Fruit fly (Drosophila melanogaster) whole organism, embryonic: Measurements from ENCODE around the gene CG15445.

ENCODE experiments used
- Asciz ChIP-seq: fragments of 200-800 bp; sonication (Bioruptor generic); optimal IDR thresholded peaks from 2 replicates; lab custom pipeline; 2017; ENCODE audit warnings: missing biosample characterization, mild to moderate bottlenecking, missing genetic modification characterization, missing genetic modification reagents
- B-H2 ChIP-seq: fragments of 200-800 bp; sonication (Bioruptor generic); optimal IDR thresholded peaks from 2 replicates; lab custom pipeline; 2018; ENCODE audit warnings: missing biosample characterization, mild to moderate bottlenecking, missing genetic modification characterization
- BEAF-32 ChIP-seq: fragments of 200-800 bp; sonication (Bioruptor generic); optimal IDR thresholded peaks from 3 replicates; lab custom pipeline; 2017; ENCODE audit warnings: missing biosample characterization, missing genetic modification characterization, mild to moderate bottlenecking, moderate library complexity, missing genetic modification reagents
- BtbVII ChIP-seq: fragments of 200-800 bp; sonication (Bioruptor generic); optimal IDR thresholded peaks from 3 replicates; lab custom pipeline; 2017; ENCODE audit warnings: missing biosample characterization, mild to moderate bottlenecking, missing genetic modification characterization
- CG10209 ChIP-seq: fragments of 200-800 bp; sonication (Bioruptor generic); optimal IDR thresholded peaks from 3 replicates; lab custom pipeline; 2017; ENCODE audit warnings: missing biosample characterization, mild to moderate bottlenecking, missing genetic modification characterization, missing genetic modification reagents
- CG10462 ChIP-seq: fragments of 200-800 bp; sonication (Bioruptor generic); optimal IDR thresholded peaks from 2 replicates; lab custom pipeline; 2016; ENCODE audit warnings: missing biosample characterization, missing genetic modification characterization
- CG10565 ChIP-seq: fragments of 200-800 bp; sonication (Bioruptor generic); optimal IDR thresholded peaks from 3 replicates; lab custom pipeline; 2016; ENCODE audit warnings: missing biosample characterization, mild to moderate bottlenecking, missing genetic modification characterization
- CG11695 ChIP-seq: fragments of 200-800 bp; sonication (Bioruptor generic); IDR thresholded peaks from 3 replicates; pipeline ENCODE4 v1.3.6; 2022; ENCODE audit warnings: missing biosample characterization, missing genetic modification characterization
- CG12104 ChIP-seq: fragments of 200-800 bp; sonication (Bioruptor generic); optimal IDR thresholded peaks from 3 replicates; lab custom pipeline; 2016; ENCODE audit warnings: missing biosample characterization, missing genetic modification characterization
- CG15269 ChIP-seq: fragments of 200-800 bp; sonication (Bioruptor generic); optimal IDR thresholded peaks from 2 replicates; lab custom pipeline; 2018; ENCODE audit warnings: missing biosample characterization, mild to moderate bottlenecking, missing genetic modification characterization, moderate library complexity
- CG1602 ChIP-seq: fragments of 200-800 bp; sonication (Bioruptor generic); optimal IDR thresholded peaks from 3 replicates; lab custom pipeline; 2016; ENCODE audit warnings: missing biosample characterization, missing genetic modification characterization
- CG16779 ChIP-seq: fragments of 200-800 bp; sonication (Bioruptor generic); IDR thresholded peaks from 2 replicates; pipeline ENCODE4 v1.3.6; 2022; ENCODE audit warnings: missing biosample characterization, missing genetic modification characterization
- CG18262 ChIP-seq: fragments of 200-800 bp; optimal IDR thresholded peaks from 3 replicates; lab custom pipeline; 2019; ENCODE audit warnings: missing biosample characterization, mild to moderate bottlenecking, missing genetic modification characterization, moderate library complexity
- CG2116 ChIP-seq: fragments of 200-800 bp; sonication (Bioruptor generic); optimal IDR thresholded peaks from 3 replicates; lab custom pipeline; 2018; ENCODE audit warnings: missing biosample characterization, mild to moderate bottlenecking, missing genetic modification characterization
- CG2202 ChIP-seq: fragments of 200-800 bp; sonication (Bioruptor generic); optimal IDR thresholded peaks from 2 replicates; lab custom pipeline; 2018; ENCODE audit warnings: missing biosample characterization, mild to moderate bottlenecking, missing genetic modification characterization
- CG2875 ChIP-seq: fragments of 200-800 bp; sonication (Bioruptor generic); optimal IDR thresholded peaks from 2 replicates; lab custom pipeline; 2017; ENCODE audit warnings: missing biosample characterization, mild to moderate bottlenecking, missing genetic modification characterization, missing genetic modification reagents
- CG30403 ChIP-seq: fragments of 200-800 bp; sonication (Bioruptor generic); optimal IDR thresholded peaks from 3 replicates; lab custom pipeline; 2016; ENCODE audit warnings: missing biosample characterization, missing genetic modification characterization
- CG3163 ChIP-seq: fragments of 200-800 bp; sonication (Bioruptor generic); optimal IDR thresholded peaks from 3 replicates; lab custom pipeline; 2016; ENCODE audit warnings: missing biosample characterization, missing genetic modification characterization
- CG3847 ChIP-seq: fragments of 200-800 bp; sonication (Bioruptor generic); IDR thresholded peaks from 2 replicates; pipeline ENCODE4 v1.3.6; 2022; ENCODE audit warnings: missing biosample characterization, missing genetic modification characterization
- CG4404 ChIP-seq: fragments of 200-800 bp; sonication (Bioruptor generic); IDR thresholded peaks from 2 replicates; pipeline ENCODE4 v1.3.6; 2022; ENCODE audit warnings: missing biosample characterization, missing genetic modification characterization
- CG5245 ChIP-seq: fragments of 200-800 bp; sonication (Bioruptor generic); optimal IDR thresholded peaks from 3 replicates; lab custom pipeline; 2016; ENCODE audit warnings: missing biosample characterization, missing genetic modification characterization
- CG9215 ChIP-seq: fragments of 200-800 bp; sonication (Bioruptor generic); IDR thresholded peaks from 2 replicates; pipeline ENCODE4 v1.3.6; 2022; ENCODE audit warnings: missing biosample characterization, missing genetic modification characterization
- Dad ChIP-seq: fragments of 200-800 bp; sonication (Bioruptor generic); optimal IDR thresholded peaks from 3 replicates; lab custom pipeline; 2016; ENCODE audit warnings: missing biosample characterization, missing genetic modification characterization
- Doc2 ChIP-seq: fragments of 200-800 bp; sonication (Bioruptor generic); IDR thresholded peaks from 2 replicates; pipeline ENCODE4 v1.3.6; 2022; ENCODE audit warnings: missing biosample characterization, missing genetic modification characterization
- GATAe ChIP-seq: fragments of 200-800 bp; sonication (Bioruptor generic); conservative IDR thresholded peaks from 2 replicates; pipeline ENCODE4 v1.3.6; 2022; ENCODE audit warnings: missing biosample characterization, missing genetic modification characterization
- Hand ChIP-seq: fragments of 200-800 bp; sonication (Bioruptor generic); optimal IDR thresholded peaks from 2 replicates; lab custom pipeline; 2017; ENCODE audit warnings: mild to moderate bottlenecking, missing biosample characterization, missing genetic modification reagents, missing genetic modification characterization
- Hmx ChIP-seq: fragments of 200-800 bp; sonication (Bioruptor generic); optimal IDR thresholded peaks from 2 replicates; lab custom pipeline; 2016; ENCODE audit warnings: missing biosample characterization, missing genetic modification characterization
- MESR4 ChIP-seq: fragments of 200-800 bp; sonication (Bioruptor generic); optimal IDR thresholded peaks from 2 replicates; lab custom pipeline; 2018; ENCODE audit warnings: missing biosample characterization, mild to moderate bottlenecking, missing genetic modification characterization, moderate library complexity
- Tbp ChIP-seq: fragments of >200 bp; optimal IDR thresholded peaks from 2 replicates; lab custom pipeline; 2018; ENCODE audit warnings: missing biosample characterization, missing genetic modification characterization
- Trl ChIP-seq, 3 experiments: fragments of >200 bp in 2 of 3; fragments of 200-800 bp in 1 of 3; sonication (Bioruptor generic) in 1 of 3; optimal IDR thresholded peaks; 2 replicates in 1 of 3; 3 replicates in 2 of 3; lab custom pipeline; 2016 to 2017; ENCODE audit warnings: missing biosample characterization in 1 of 3, missing genetic modification characterization in 1 of 3
- btn ChIP-seq: fragments of 200-800 bp; sonication (Bioruptor generic); optimal IDR thresholded peaks from 2 replicates; lab custom pipeline; 2016; ENCODE audit warnings: missing biosample characterization, missing genetic modification characterization
- caup ChIP-seq: fragments of 200-800 bp; sonication (Bioruptor generic); optimal IDR thresholded peaks from 3 replicates; lab custom pipeline; 2017; ENCODE audit warnings: missing biosample characterization, mild to moderate bottlenecking, missing genetic modification characterization, moderate library complexity; ENCODE audit not compliant: severe bottlenecking
- cg ChIP-seq: fragments of 200-800 bp; sonication (Bioruptor generic); optimal IDR thresholded peaks from 3 replicates; lab custom pipeline; 2019; ENCODE audit warnings: missing biosample characterization, mild to moderate bottlenecking, missing genetic modification characterization, moderate library complexity
- crc ChIP-seq: fragments of 200-800 bp; sonication (Bioruptor generic); optimal IDR thresholded peaks from 2 replicates; lab custom pipeline; 2016; ENCODE audit warnings: missing biosample characterization, missing genetic modification characterization
- ems ChIP-seq: fragments of 200-800 bp; sonication (Bioruptor generic); optimal IDR thresholded peaks from 3 replicates; lab custom pipeline; 2016; ENCODE audit warnings: missing biosample characterization, missing genetic modification characterization
- exex ChIP-seq: fragments of 200-800 bp; sonication (Bioruptor generic); optimal IDR thresholded peaks from 4 replicates; lab custom pipeline; 2018; ENCODE audit warnings: missing biosample characterization, mild to moderate bottlenecking, missing genetic modification characterization, moderate library complexity
- eyg ChIP-seq: fragments of 200-800 bp; sonication (Bioruptor generic); optimal IDR thresholded peaks from 3 replicates; lab custom pipeline; 2016; ENCODE audit warnings: missing biosample characterization, missing genetic modification characterization
- hb ChIP-seq: fragments of 200-800 bp; sonication (Bioruptor generic); IDR thresholded peaks from 3 replicates; pipeline ENCODE4 v1.3.6; 2022; ENCODE audit warnings: missing biosample characterization, missing genetic modification characterization; ENCODE audit not compliant: partially characterized antibody
- her ChIP-seq: fragments of 200-800 bp; sonication (Bioruptor generic); optimal IDR thresholded peaks from 2 replicates; lab custom pipeline; 2016; ENCODE audit warnings: missing biosample characterization, missing genetic modification characterization
- lilli ChIP-seq: fragments of 200-800 bp; sonication (Bioruptor generic); optimal IDR thresholded peaks from 3 replicates; lab custom pipeline; 2016; ENCODE audit warnings: missing biosample characterization, missing genetic modification characterization
- lola ChIP-seq, 3 experiments: fragments of >200 bp in 2 of 3; fragments of 200-800 bp in 1 of 3; sonication (Bioruptor generic) in 1 of 3; optimal IDR thresholded peaks; 2 replicates each; lab custom pipeline; 2017 to 2019; ENCODE audit warnings: missing biosample characterization in 3 of 3, missing genetic modification characterization in 3 of 3, mild to moderate bottlenecking in 1 of 3, moderate library complexity in 1 of 3
- lov ChIP-seq, 2 experiments: fragments of 200-800 bp in 1 of 2; fragments of >200 bp in 1 of 2; sonication (Bioruptor generic) in 1 of 2; IDR thresholded peaks in 1 of 2; optimal IDR thresholded peaks in 1 of 2; 2 replicates in 1 of 2; 3 replicates in 1 of 2; pipeline versions ENCODE4 v1.3.6 to Lab custom; 2017 to 2022; ENCODE audit warnings: missing biosample characterization in 1 of 2, missing genetic modification characterization in 1 of 2
- luna ChIP-seq: fragments of 200-800 bp; sonication (Bioruptor generic); optimal IDR thresholded peaks from 2 replicates; lab custom pipeline; 2016; ENCODE audit warnings: missing biosample characterization, missing genetic modification characterization
- mirr ChIP-seq: fragments of 200-800 bp; sonication (Bioruptor generic); optimal IDR thresholded peaks from 3 replicates; lab custom pipeline; 2018; ENCODE audit warnings: missing biosample characterization, mild to moderate bottlenecking, missing genetic modification characterization
- pum ChIP-seq: fragments of 200-800 bp; sonication (Bioruptor generic); optimal IDR thresholded peaks from 2 replicates; lab custom pipeline; 2016; ENCODE audit warnings: missing biosample characterization, missing genetic modification characterization
- ranshi ChIP-seq: fragments of 200-800 bp; sonication (Bioruptor generic); IDR thresholded peaks from 2 replicates; pipeline ENCODE4 v1.3.6; 2022; ENCODE audit warnings: missing biosample characterization, missing genetic modification characterization
- slbo ChIP-seq: fragments of 200-800 bp; sonication (Bioruptor generic); IDR thresholded peaks from 2 replicates; pipeline ENCODE4 v1.3.6; 2022; ENCODE audit warnings: missing biosample characterization, missing genetic modification characterization
- tio ChIP-seq: fragments of 200-800 bp; sonication (Bioruptor generic); optimal IDR thresholded peaks from 2 replicates; lab custom pipeline; 2017; ENCODE audit warnings: missing biosample characterization, missing genetic modification characterization, inconsistent platforms
- tup ChIP-seq: fragments of 200-800 bp; sonication (Bioruptor generic); optimal IDR thresholded peaks from 2 replicates; lab custom pipeline; 2016; ENCODE audit warnings: missing biosample characterization, mild to moderate bottlenecking, missing genetic modification characterization, moderate library complexity
- z ChIP-seq: fragments of 200-800 bp; sonication (Bioruptor generic); IDR thresholded peaks from 3 replicates; pipeline ENCODE4 v1.3.6; 2022; ENCODE audit warnings: missing biosample characterization, missing genetic modification characterization

The CG15445 gene

dm6 chrX:21124176-21124575, 7.2 kb downstream of the CG15445 start (continued):
- TF ChIP-seq CG9215 (GFP tag; lab: Robert Waterston, UW) (peak; percentile 37; the same call in 1 of the 2 replicates), CG1602 (GFP tag; lab: Kevin White, UChicago) (peak; percentile 56), tio (GFP tag; lab: Kevin White, UChicago) (peak; percentile 75), BEAF-32 (GFP tag; lab: Kevin White, UChicago) (no peak), CG18262 (tag; lab: Kevin White, UChicago) (peak; percentile 79), Hmx (peak; percentile 13), GATAe (GFP tag; lab: Robert Waterston, UW) (no peak), caup (GFP tag; lab: Kevin White, UChicago) (peak; percentile 44), Doc2 (GFP tag; lab: Robert Waterston, UW) (no peak), Tbp (no peak), CG10209 (GFP tag; lab: Kevin White, UChicago) (peak; percentile 55), lilli (GFP tag; lab: Kevin White, UChicago) (peak; percentile 76), CG5245 (GFP tag; lab: Kevin White, UChicago) (peak; percentile 20), her (GFP tag; lab: Kevin White, UChicago) (no peak), CG16779 (GFP tag; lab: Robert Waterston, UW) (no peak), cg (GFP tag; lab: Kevin White, UChicago) (no peak), Hand (GFP tag; lab: Kevin White, UChicago) (no peak), crc (GFP tag; lab: Kevin White, UChicago) (no peak), exex (tag; lab: Kevin White, UChicago) (no peak), CG2875 (GFP tag; lab: Kevin White, UChicago) (peak; percentile 40), Dad (GFP tag; lab: Kevin White, UChicago) (peak; percentile 25), btn (GFP tag; lab: Kevin White, UChicago) (no peak), CG3847 (peak; percentile 60), MESR4 (no peak), BtbVII (GFP tag; lab: Kevin White, UChicago) (peak; percentile 27), eyg (GFP tag; lab: Kevin White, UChicago) (no peak), z (GFP tag; lab: Robert Waterston, UW) (no peak), CG10462 (GFP tag; lab: Kevin White, UChicago) (peak; percentile 58), B-H2 (GFP tag; lab: Kevin White, UChicago) (no peak), lola (GFP tag; optimal IDR thresholded peaks at IDR 0.05; lab: Kevin White, UChicago) (peak in 1 of 3 experiments; percentile 66), CG15269 (peak; percentile 79), CG10565 (GFP tag; lab: Kevin White, UChicago) (no peak), luna (GFP tag; lab: Kevin White, UChicago) (peak; percentile 7), pum (GFP tag; lab: Kevin White, UChicago) (peak; percentile 31), Trl (optimal IDR thresholded peaks at IDR 0.05; lab: Kevin White, UChicago) (no peak), Trl (GFP tag; optimal IDR thresholded peaks at IDR 0.05; lab: Kevin White, UChicago) (peak; percentile 37), CG4404 (GFP tag; lab: Robert Waterston, UW) (peak; percentile 44), slbo (peak; percentile 73), CG12104 (GFP tag; lab: Kevin White, UChicago) (peak; percentile 34), ranshi (peak; percentile 65; the same call in 1 of the 2 replicates), CG11695 (GFP tag; lab: Robert Waterston, UW) (peak; percentile 74), Asciz (GFP tag; lab: Kevin White, UChicago) (peak; percentile 50), ems (GFP tag; lab: Kevin White, UChicago) (peak; percentile 44), CG2116 (GFP tag; lab: Kevin White, UChicago) (peak; percentile 30), tup (GFP tag; lab: Kevin White, UChicago) (peak; percentile 22), CG3163 (GFP tag; lab: Kevin White, UChicago) (no peak), hb (GFP tag; lab: Robert Waterston, UW) (no peak), mirr (GFP tag; lab: Kevin White, UChicago) (no peak), lov (optimal IDR thresholded peaks at IDR 0.05; lab: Kevin White, UChicago) (no peak), lov (GFP tag; IDR thresholded peaks at IDR 0.05; lab: Robert Waterston, UW) (0 out of 3 replicates have a peak, but pooled peaks have one; percentile 37), CG30403 (GFP tag; lab: Kevin White, UChicago) (peak; percentile 76), CG2202 (tag; lab: Kevin White, UChicago) (peak; percentile 48)
